Worm (Caenorhabditis elegans): Measurements from ENCODE around the gene srab-13.

Gene srab-13

DNA sequence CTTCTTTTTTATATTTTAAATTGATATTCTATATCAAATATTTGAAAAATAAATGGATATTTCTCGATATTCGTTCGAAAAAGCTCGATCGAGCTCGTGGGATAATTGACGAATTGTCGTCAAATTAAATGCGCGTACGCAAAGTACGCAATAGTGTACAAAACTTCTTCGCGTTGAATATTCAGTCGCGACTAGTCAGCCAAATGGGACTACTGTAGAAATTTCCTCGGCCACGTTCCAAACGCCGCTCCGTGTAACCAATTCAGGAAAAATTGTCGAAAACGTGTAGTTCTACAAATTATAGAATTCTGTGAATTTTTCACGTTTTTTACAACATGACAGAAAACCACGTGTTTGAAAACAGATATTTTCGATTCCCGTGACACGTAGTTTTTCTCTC lies 19.3 kb downstream of the srab-13 start (continued):
- TF ChIP-seq nhr-11 (tag; optimal IDR thresholded peaks at IDR 0.05) (no peak), unc-30 (tag; optimal IDR thresholded peaks at IDR 0.05) (no peak), hlh-4 (tag; optimal IDR thresholded peaks at IDR 0.05) (no peak), nhr-71 (tag; optimal IDR thresholded peaks at IDR 0.05) (peak; percentile 79), lin-13 (GFP tag; optimal IDR thresholded peaks at IDR 0.05) (peak; percentile 41), irx-1 (tag; optimal IDR thresholded peaks at IDR 0.05) (no peak), ets-5 (GFP tag; IDR thresholded peaks at IDR 0.05) (no peak), lin-15B (tag; optimal IDR thresholded peaks at IDR 0.05) (peak; percentile 53), lir-3 (tag; optimal IDR thresholded peaks at IDR 0.05; ENCODE audit: poor library complexity) (no peak), ces-1 (GFP tag; optimal IDR thresholded peaks at IDR 0.05) (no peak), sox-4 (tag; optimal IDR thresholded peaks at IDR 0.05) (no peak), efl-3 (GFP tag; optimal IDR thresholded peaks at IDR 0.05) (no peak), fos-1 (tag; optimal IDR thresholded peaks at IDR 0.05) (no peak), hlh-17 (GFP tag; optimal IDR thresholded peaks at IDR 0.05; ENCODE audit: borderline replicate concordance) (no peak), aha-1 (tag; optimal IDR thresholded peaks at IDR 0.05) (no peak), pax-3 (tag; optimal IDR thresholded peaks at IDR 0.05) (no peak), zag-1 (tag; optimal IDR thresholded peaks at IDR 0.05) (no peak), ceh-90 (tag; optimal IDR thresholded peaks at IDR 0.05) (no peak), ztf-11 (tag; optimal IDR thresholded peaks at IDR 0.05) (no peak), efl-1 (optimal IDR thresholded peaks at IDR 0.05) (peak; percentile 83 to 87), efl-1 (GFP tag; optimal IDR thresholded peaks at IDR 0.05 in 1 of 2) (peak; percentile 38 to 95), nhr-47 (tag; optimal IDR thresholded peaks at IDR 0.05) (peak; percentile 69), elt-2 (tag; optimal IDR thresholded peaks at IDR 0.05) (no peak), mep-1 (tag; optimal IDR thresholded peaks at IDR 0.05) (no peak), snu-23 (GFP tag; optimal IDR thresholded peaks at IDR 0.05) (peak; percentile 54), ceh-88 (GFP tag; IDR thresholded peaks at IDR 0.05) (peak; percentile 59; the same call in 1 of the 2 replicates), ama-1 (optimal IDR thresholded peaks at IDR 0.05) (no peak), nhr-12 (tag; optimal IDR thresholded peaks at IDR 0.05) (no peak), mef-2 (tag; optimal IDR thresholded peaks at IDR 0.05) (no peak), nhr-85 (tag) (peak; percentile 94), jun-1 (tag; optimal IDR thresholded peaks at IDR 0.05) (no peak), ceh-8 (GFP tag; optimal IDR thresholded peaks at IDR 0.05) (no peak)

ce11 chrV:2004659-2005058 lies 23.0 kb downstream of the srab-13 start, which contains the start of gene cysl-4:
Gene cysl-4, plus strand, starts transcription at chrV:2004959.
- TF ChIP-seq hpl-2 (GFP tag; optimal IDR thresholded peaks at IDR 0.05) (no peak), unc-86 (tag; optimal IDR thresholded peaks at IDR 0.05) (no peak)

- TF ChIP-seq isw-1 (GFP tag; IDR thresholded peaks at IDR 0.05): no peak
- no peak for TF ChIP-seq nhr-90 (tag; optimal IDR thresholded peaks at IDR 0.05; ENCODE audit: poor library complexity)
- TF ChIP-seq lin-13 (GFP tag; optimal IDR thresholded peaks at IDR 0.05): no peak
- no peak for TF ChIP-seq sup-37 (GFP tag; optimal IDR thresholded peaks at IDR 0.05)
- TF ChIP-seq egl-27 (tag; optimal IDR thresholded peaks at IDR 0.05): no peak
- no peak for TF ChIP-seq efl-1 (optimal IDR thresholded peaks at IDR 0.05)
- no peak for TF ChIP-seq efl-1 (GFP tag; optimal IDR thresholded peaks at IDR 0.05 in 1 of 2)
- no peak for TF ChIP-seq lin-15B (tag; optimal IDR thresholded peaks at IDR 0.05)
- TF ChIP-seq nhr-28 (tag; optimal IDR thresholded peaks at IDR 0.05): no peak
- no peak for TF ChIP-seq snu-23 (GFP tag; optimal IDR thresholded peaks at IDR 0.05)
- TF ChIP-seq fkh-8 (tag; optimal IDR thresholded peaks at IDR 0.05): no peak
- no peak for TF ChIP-seq alr-1 (tag; optimal IDR thresholded peaks at IDR 0.05; ENCODE audit: borderline replicate concordance)
Measured at ce11 chrV:2004229-2004628, 23.5 kb downstream of the srab-13 start, which contains the start of gene clec-206. Gene clec-206, minus strand, starts transcription at chrV:2004329.
